Worm (Caenorhabditis elegans) whole organism, late embryonic: ENCODE data around the gene K06A4.6.
A peak's percentile ranks its signal among the peaks of the same experiment; 100 is the strongest.

Source experiments
- C08G9.2 ChIP-seq: sonication (generic microtip); optimal IDR thresholded peaks from 2 replicates; lab custom pipeline; 2016; ENCODE audit warnings: mild to moderate bottlenecking, missing genetic modification characterization, moderate library complexity, missing compliant biosample characterization
- F13H6.1 ChIP-seq: sonication (generic microtip); optimal IDR thresholded peaks from 2 replicates; lab custom pipeline; 2016; ENCODE audit warnings: missing genetic modification characterization, missing compliant biosample characterization
- K09A11.1 ChIP-seq: sonication (generic microtip); optimal IDR thresholded peaks from 2 replicates; lab custom pipeline; 2017; ENCODE audit warnings: antibody characterized with exemption, mild to moderate bottlenecking, missing genetic modification characterization, missing compliant biosample characterization; ENCODE audit not compliant: insufficient read depth
- T23F11.4 ChIP-seq: fragments of 200-800 bp; sonication (Bioruptor generic); optimal IDR thresholded peaks from 2 replicates; lab custom pipeline; 2018; ENCODE audit warnings: mild to moderate bottlenecking, missing genetic modification characterization, missing compliant biosample characterization
- Y22D7AL.16 ChIP-seq: sonication (generic microtip); optimal IDR thresholded peaks from 2 replicates; lab custom pipeline; 2016; ENCODE audit warnings: missing genetic modification characterization, missing compliant biosample characterization
- ama-1 ChIP-seq: fragments of 150-350 bp; optimal IDR thresholded peaks from 2 replicates; lab custom pipeline; 2014
- ceh-18 ChIP-seq: sonication (generic microtip); optimal IDR thresholded peaks from 2 replicates; lab custom pipeline; 2016; ENCODE audit warnings: missing genetic modification characterization, missing compliant biosample characterization
- ceh-19 ChIP-seq: fragments of 200-800 bp; sonication (Bioruptor generic); optimal IDR thresholded peaks from 2 replicates; lab custom pipeline; 2018; ENCODE audit warnings: mild to moderate bottlenecking, missing genetic modification characterization, missing compliant biosample characterization
- ceh-2 ChIP-seq: sonication (generic microtip); optimal IDR thresholded peaks from 2 replicates; lab custom pipeline; 2016; ENCODE audit warnings: missing genotype, missing genetic modification characterization, missing compliant biosample characterization
- ceh-30 ChIP-seq: fragments of 150-350 bp; optimal IDR thresholded peaks from 2 replicates; lab custom pipeline; 2014; ENCODE audit warnings: missing biosample characterization, missing genetic modification characterization
- ceh-34 ChIP-seq: sonication (generic microtip); optimal IDR thresholded peaks from 2 replicates; lab custom pipeline; 2016; ENCODE audit warnings: mild to moderate bottlenecking, missing genetic modification characterization, missing compliant biosample characterization
- ceh-48 ChIP-seq: sonication (generic microtip); optimal IDR thresholded peaks from 2 replicates; lab custom pipeline; 2016; ENCODE audit warnings: missing genetic modification characterization, inconsistent platforms, missing compliant biosample characterization
- ceh-6 ChIP-seq: fragments of 200-800 bp; sonication (Bioruptor generic); optimal IDR thresholded peaks from 2 replicates; lab custom pipeline; 2018; ENCODE audit warnings: mild to moderate bottlenecking, missing genetic modification characterization, missing compliant biosample characterization
- ceh-9 ChIP-seq: sonication (generic microtip); optimal IDR thresholded peaks from 2 replicates; lab custom pipeline; 2016; ENCODE audit warnings: mild to moderate bottlenecking, missing genetic modification characterization, inconsistent platforms, missing compliant biosample characterization
- dmd-4 ChIP-seq: sonication (generic microtip); optimal IDR thresholded peaks from 2 replicates; lab custom pipeline; 2016; ENCODE audit warnings: borderline replicate concordance, missing genetic modification characterization, missing compliant biosample characterization
- dve-1 ChIP-seq: sonication (generic microtip); optimal IDR thresholded peaks from 2 replicates; lab custom pipeline; 2017; ENCODE audit warnings: antibody characterized with exemption, mild to moderate bottlenecking, missing genetic modification characterization, missing compliant biosample characterization
- elt-2 ChIP-seq: sonication (generic microtip); optimal IDR thresholded peaks from 2 replicates; lab custom pipeline; 2016; ENCODE audit warnings: missing genetic modification reagents, missing genetic modification characterization, missing compliant biosample characterization
- ets-4 ChIP-seq: sonication (generic microtip); optimal IDR thresholded peaks from 2 replicates; lab custom pipeline; 2016; ENCODE audit warnings: missing genetic modification characterization, missing compliant biosample characterization
- eyg-1 ChIP-seq: sonication (generic microtip); optimal IDR thresholded peaks from 2 replicates; lab custom pipeline; 2016; ENCODE audit warnings: missing genotype, missing genetic modification characterization, missing compliant biosample characterization
- fax-1 ChIP-seq: sonication (generic microtip); optimal IDR thresholded peaks from 2 replicates; lab custom pipeline; 2016; ENCODE audit warnings: missing genotype, missing genetic modification characterization, missing compliant biosample characterization
- fkh-10 ChIP-seq: fragments of 150-350 bp; optimal IDR thresholded peaks from 2 replicates; lab custom pipeline; 2014; ENCODE audit warnings: missing biosample characterization, missing genetic modification reagents, missing genetic modification characterization
- gmeb-2 ChIP-seq: sonication (generic microtip); optimal IDR thresholded peaks from 2 replicates; lab custom pipeline; 2016; ENCODE audit warnings: missing genetic modification characterization, inconsistent platforms, missing compliant biosample characterization
- hlh-6 ChIP-seq: sonication (generic microtip); optimal IDR thresholded peaks from 2 replicates; lab custom pipeline; 2016; ENCODE audit warnings: missing genotype, missing genetic modification characterization, missing compliant biosample characterization
- hlh-8 ChIP-seq: sonication (generic microtip); optimal IDR thresholded peaks from 2 replicates; lab custom pipeline; 2016; ENCODE audit warnings: missing genotype, missing genetic modification characterization, missing compliant biosample characterization
- madf-2 ChIP-seq: sonication (generic microtip); optimal IDR thresholded peaks from 2 replicates; lab custom pipeline; 2017; ENCODE audit warnings: missing genetic modification characterization, missing compliant biosample characterization
- mec-3 ChIP-seq: sonication (generic microtip); optimal IDR thresholded peaks from 2 replicates; lab custom pipeline; 2016; ENCODE audit warnings: borderline replicate concordance, missing genetic modification characterization, missing compliant biosample characterization
- odd-2 ChIP-seq: sonication (generic microtip); optimal IDR thresholded peaks from 2 replicates; lab custom pipeline; 2017; ENCODE audit warnings: antibody characterized with exemption, mild to moderate bottlenecking, missing genetic modification characterization, missing compliant biosample characterization
- pag-3 ChIP-seq: sonication (generic microtip); optimal IDR thresholded peaks from 2 replicates; lab custom pipeline; 2016; ENCODE audit warnings: missing compliant biosample characterization, missing genetic modification characterization, borderline replicate concordance
- pha-4 ChIP-seq: fragments of 150-350 bp; optimal IDR thresholded peaks from 2 replicates; lab custom pipeline; 2018; ENCODE audit warnings: missing biosample characterization, missing genetic modification reagents, missing genetic modification characterization
- pqm-1 ChIP-seq: sonication (generic microtip); optimal IDR thresholded peaks from 2 replicates; lab custom pipeline; 2016; ENCODE audit warnings: missing genetic modification characterization, missing compliant biosample characterization
- pros-1 ChIP-seq: fragments of 150-350 bp; optimal IDR thresholded peaks from 2 replicates; lab custom pipeline; 2014; ENCODE audit warnings: missing biosample characterization, missing genetic modification reagents, missing genetic modification characterization
- ref-2 ChIP-seq: sonication (generic microtip); optimal IDR thresholded peaks from 2 replicates; lab custom pipeline; 2016; ENCODE audit warnings: missing genetic modification characterization, missing compliant biosample characterization
- sox-2 ChIP-seq: fragments of 200-800 bp; sonication (Bioruptor generic); IDR thresholded peaks from 2 replicates; pipeline ENCODE4 v1.3.6; 2022; ENCODE audit warnings: missing genetic modification reagents, missing genetic modification characterization, missing compliant biosample characterization
- sox-4 ChIP-seq: sonication (generic microtip); optimal IDR thresholded peaks from 2 replicates; lab custom pipeline; 2017; ENCODE audit warnings: mild to moderate bottlenecking, missing genetic modification characterization, inconsistent platforms, missing compliant biosample characterization
- ttx-3 ChIP-seq: sonication (generic microtip); optimal IDR thresholded peaks from 2 replicates; lab custom pipeline; 2016; ENCODE audit warnings: missing genetic modification reagents, missing genetic modification characterization, missing compliant biosample characterization
- unc-55 ChIP-seq: sonication (generic microtip); optimal IDR thresholded peaks from 2 replicates; lab custom pipeline; 2017; ENCODE audit warnings: missing biosample characterization, missing genetic modification reagents, missing genetic modification characterization

The K06A4.6 gene

ce11 chrV:9457535-9457934 lies 22.9 kb downstream of the K06A4.6 start:
- TF ChIP-seq K09A11.1 (tag; lab: Kevin White, UChicago), result no peak
- TF ChIP-seq pha-4 (tag; lab: Kevin White, UChicago), result no peak
- no peak for TF ChIP-seq ttx-3 (tag; lab: Kevin White, UChicago)
- no peak for TF ChIP-seq ceh-18 (tag; lab: Kevin White, UChicago)
- TF ChIP-seq, all 69 proteins: peak for 0

ce11 chrV:9453933-9454332 lies 26.5 kb downstream of the K06A4.6 start:
- TF ChIP-seq sox-4 (tag; lab: Kevin White, UChicago) (no peak), ceh-9 (tag; lab: Kevin White, UChicago) (no peak), elt-2 (tag; lab: Kevin White, UChicago) (peak; percentile 85)

DNA sequence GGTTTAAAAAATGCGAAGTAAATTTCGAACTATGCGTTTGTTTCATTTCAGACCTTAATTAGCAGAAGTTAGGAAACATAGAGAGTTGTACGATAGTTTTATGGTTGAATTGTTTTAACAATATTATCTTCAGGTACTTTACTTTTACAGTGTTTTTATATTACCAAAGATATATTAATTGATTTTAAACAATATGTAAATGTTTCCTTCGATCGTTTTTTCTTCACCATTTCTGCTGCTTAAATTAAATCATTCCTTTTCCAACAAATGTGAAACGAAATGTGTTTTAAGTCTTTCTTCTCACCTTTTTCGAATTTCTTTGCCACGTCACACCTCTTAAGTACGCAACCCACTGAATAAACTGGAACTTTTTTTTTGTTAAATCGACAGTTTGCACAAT lies 27.1 kb downstream of the K06A4.6 start:
- TF ChIP-seq hlh-6 (tag; lab: Kevin White, UChicago), result no peak
- TF ChIP-seq odd-2 (tag; lab: Kevin White, UChicago), result no peak
- no peak for TF ChIP-seq C08G9.2
- no peak for TF ChIP-seq madf-2 (tag; lab: Kevin White, UChicago)
- TF ChIP-seq ama-1 (lab: Kevin White, UChicago), result no peak
- TF ChIP-seq ceh-34 (tag; lab: Kevin White, UChicago), result no peak
- TF ChIP-seq ceh-9 (tag; lab: Kevin White, UChicago), result no peak
- TF ChIP-seq hlh-8 (tag; lab: Kevin White, UChicago), result no peak
- no peak for TF ChIP-seq fkh-10
- no peak for TF ChIP-seq pag-3
- no peak for TF ChIP-seq sox-2 (GFP tag; lab: Robert Waterston, UW)
- no peak for TF ChIP-seq Y22D7AL.16 (tag; lab: Kevin White, UChicago)
- TF ChIP-seq ceh-30, result no peak
- no peak for TF ChIP-seq eyg-1 (tag; lab: Kevin White, UChicago)
- TF ChIP-seq T23F11.4 (GFP tag; lab: Kevin White, UChicago), result no peak
- TF ChIP-seq mec-3 (tag; lab: Kevin White, UChicago), result no peak
- no peak for TF ChIP-seq fax-1 (tag; lab: Kevin White, UChicago)
- TF ChIP-seq dmd-4, result no peak
- no peak for TF ChIP-seq ceh-19

DNA sequence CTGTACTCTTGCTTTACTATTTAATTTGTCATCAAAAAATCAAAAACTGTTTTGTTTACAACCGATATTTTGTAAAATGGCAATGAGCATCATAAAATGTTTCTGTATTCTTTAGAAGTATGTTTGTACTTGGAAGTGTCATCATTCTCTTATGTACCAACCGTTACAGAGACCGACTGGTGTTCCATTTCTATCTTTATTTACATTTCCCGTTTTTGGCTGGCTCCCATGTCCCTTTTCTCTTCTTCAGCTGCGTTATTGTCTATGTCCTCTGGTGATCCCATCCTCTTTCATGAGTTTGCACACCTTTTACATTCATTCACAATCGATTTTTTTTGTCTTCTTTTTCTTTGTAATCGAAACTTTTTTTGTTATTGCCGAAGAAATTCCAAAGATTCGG lies 29.0 kb downstream of the K06A4.6 start:
- TF ChIP-seq ama-1 (lab: Kevin White, UChicago), result no peak
- no peak for TF ChIP-seq K09A11.1 (tag; lab: Kevin White, UChicago)
- no peak for TF ChIP-seq ttx-3 (tag; lab: Kevin White, UChicago)
- no peak for TF ChIP-seq hlh-6 (tag; lab: Kevin White, UChicago)
- no peak for TF ChIP-seq ceh-6
- TF ChIP-seq gmeb-2 (tag; lab: Kevin White, UChicago), result no peak
- no peak for TF ChIP-seq pros-1
- no peak for TF ChIP-seq fax-1 (tag; lab: Kevin White, UChicago)
- TF ChIP-seq dve-1 (tag; lab: Kevin White, UChicago), result no peak
- TF ChIP-seq ets-4 (tag; lab: Kevin White, UChicago), result no peak
- no peak for TF ChIP-seq pqm-1 (tag; lab: Kevin White, UChicago)
- TF ChIP-seq F13H6.1 (tag; lab: Kevin White, UChicago), result no peak
- no peak for TF ChIP-seq pag-3
- TF ChIP-seq ceh-18 (tag; lab: Kevin White, UChicago), result no peak
- TF ChIP-seq fkh-10, result no peak
- no peak for TF ChIP-seq dmd-4
- TF ChIP-seq ceh-2 (tag; lab: Kevin White, UChicago), result no peak

- TF ChIP-seq unc-55 (GFP tag; lab: Kevin White, UChicago), result no peak
- TF ChIP-seq ceh-48 (tag; lab: Kevin White, UChicago), result no peak
- no peak for TF ChIP-seq ref-2 (tag; lab: Kevin White, UChicago)
Observed at ce11 chrV:9444618-9445017, 35.8 kb downstream of the K06A4.6 start.
